Fruit fly (Drosophila melanogaster) whole organism, wandering third instar larva: ENCODE results near the gene CG18284.
A peak's percentile ranks its signal among the peaks of the same experiment; 100 is the strongest.

Experiments used
- CrebA ChIP-seq: fragments of 200-800 bp; sonication (Bioruptor generic); optimal IDR thresholded peaks from 2 replicates; lab custom pipeline; 2016; ENCODE audit warnings: missing biosample characterization, mild to moderate bottlenecking, missing genetic modification characterization, borderline replicate concordance
- GATAd ChIP-seq: sonication (Bioruptor generic); optimal IDR thresholded peaks from 2 replicates; lab custom pipeline; 2016; ENCODE audit warnings: missing biosample characterization, missing genetic modification characterization
- Hr78 ChIP-seq: fragments of >200 bp; optimal IDR thresholded peaks from 2 replicates; lab custom pipeline; 2017; ENCODE audit warnings: missing biosample characterization, missing genetic modification characterization
- Hr83 ChIP-seq: fragments of 200-300 bp; sonication (Bioruptor generic); optimal IDR thresholded peaks from 2 replicates; lab custom pipeline; 2016; ENCODE audit warnings: missing biosample characterization, mild to moderate bottlenecking, missing genetic modification characterization, moderate library complexity; ENCODE audit not compliant: poor library complexity, severe bottlenecking
- Jra ChIP-seq: sonication (Bioruptor generic); optimal IDR thresholded peaks from 2 replicates; lab custom pipeline; 2016; ENCODE audit warnings: missing biosample characterization, missing genetic modification characterization
- Mio ChIP-seq: sonication (Bioruptor generic); optimal IDR thresholded peaks from 2 replicates; lab custom pipeline; 2016; ENCODE audit warnings: missing biosample characterization, missing genetic modification characterization
- Myc ChIP-seq: fragments of >200 bp; optimal IDR thresholded peaks from 2 replicates; lab custom pipeline; 2017
- N ChIP-seq: fragments of >200 bp; optimal IDR thresholded peaks from 2 replicates; lab custom pipeline; 2018; ENCODE audit warnings: missing biosample characterization, missing external identifiers, missing genetic modification characterization
- Rel ChIP-seq, 2 experiments: fragments of 200-800 bp; sonication (Bioruptor generic) in 1 of 2; optimal IDR thresholded peaks; 2 replicates in 1 of 2; 3 replicates in 1 of 2; lab custom pipeline; 2016 to 2019; ENCODE audit warnings: mild to moderate bottlenecking in 2 of 2, missing biosample characterization in 2 of 2, missing genetic modification characterization in 2 of 2, moderate library complexity in 1 of 2
- Sp1 ChIP-seq: fragments of 200-800 bp; sonication (Bioruptor generic); optimal IDR thresholded peaks from 3 replicates; lab custom pipeline; 2019; ENCODE audit warnings: missing biosample characterization, mild to moderate bottlenecking, missing genetic modification characterization, moderate library complexity
- Vsx2 ChIP-seq: fragments of 200-300, 225-300 bp; sonication (Bioruptor generic); optimal IDR thresholded peaks from 2 replicates; lab custom pipeline; 2018; ENCODE audit warnings: missing biosample characterization, missing genetic modification characterization; ENCODE audit not compliant: partially characterized antibody
- dl ChIP-seq, 2 experiments: fragments of 175-275, 200-275 bp in 1 of 2; fragments of 200-275 bp in 1 of 2; sonication (Bioruptor generic); optimal IDR thresholded peaks; lab custom pipeline; 2018; ENCODE audit warnings: mild to moderate bottlenecking in 2 of 2, missing biosample characterization in 2 of 2, missing genetic modification characterization in 2 of 2, moderate library complexity in 2 of 2; ENCODE audit not compliant: partially characterized antibody in 2 of 2, insufficient read depth in 1 of 2
- dmrt93B ChIP-seq: fragments of 200-800 bp; sonication (Bioruptor generic); optimal IDR thresholded peaks from 2 replicates; lab custom pipeline; 2018; ENCODE audit warnings: missing biosample characterization, mild to moderate bottlenecking, missing genetic modification characterization
- dsf ChIP-seq: sonication (Bioruptor generic); optimal IDR thresholded peaks from 2 replicates; lab custom pipeline; 2016; ENCODE audit warnings: missing biosample characterization, missing genetic modification characterization, borderline replicate concordance
- ey ChIP-seq: fragments of 200-800 bp; sonication (Bioruptor generic); optimal IDR thresholded peaks from 2 replicates; lab custom pipeline; 2016; ENCODE audit warnings: missing biosample characterization, missing genetic modification characterization
- foxo ChIP-seq, 2 experiments: fragments of 200-800 bp; sonication (Bioruptor generic); optimal IDR thresholded peaks; 2 replicates in 1 of 2; 3 replicates in 1 of 2; lab custom pipeline; 2016 to 2017; ENCODE audit warnings: missing biosample characterization in 2 of 2, missing genetic modification characterization in 2 of 2
- fru ChIP-seq: fragments of 200-800 bp; sonication (Bioruptor generic); optimal IDR thresholded peaks from 3 replicates; lab custom pipeline; 2016; ENCODE audit warnings: missing biosample characterization, mild to moderate bottlenecking, missing genetic modification characterization
- h ChIP-seq: fragments of 200-800 bp; sonication (Bioruptor generic); optimal IDR thresholded peaks from 3 replicates; lab custom pipeline; 2016; ENCODE audit warnings: missing biosample characterization, mild to moderate bottlenecking, missing genetic modification characterization
- jim ChIP-seq: fragments of 175-275, 200-325 bp; sonication (Bioruptor generic); optimal IDR thresholded peaks from 2 replicates; lab custom pipeline; 2016; ENCODE audit warnings: missing biosample characterization, mild to moderate bottlenecking, missing genetic modification characterization
- pan ChIP-seq: fragments of >200 bp; optimal IDR thresholded peaks from 2 replicates; lab custom pipeline; 2017
- psq ChIP-seq: fragments of 200-800 bp; sonication (Bioruptor generic); optimal IDR thresholded peaks from 3 replicates; lab custom pipeline; 2017; ENCODE audit warnings: missing biosample characterization, mild to moderate bottlenecking, missing genetic modification characterization, moderate library complexity
- rgr ChIP-seq: fragments of 200-800 bp; sonication (Bioruptor generic); optimal IDR thresholded peaks from 3 replicates; lab custom pipeline; 2016; ENCODE audit warnings: missing biosample characterization, mild to moderate bottlenecking, missing genetic modification characterization
- sv ChIP-seq: fragments of 200-800 bp; sonication (Bioruptor generic); optimal IDR thresholded peaks from 3 replicates; lab custom pipeline; 2016; ENCODE audit warnings: missing biosample characterization, missing genetic modification characterization
- tai ChIP-seq: sonication (Bioruptor generic); optimal IDR thresholded peaks from 2 replicates; lab custom pipeline; 2016; ENCODE audit warnings: missing biosample characterization, missing genetic modification characterization
- usp ChIP-seq: fragments of >200 bp; optimal IDR thresholded peaks from 2 replicates; lab custom pipeline; 2017; ENCODE audit warnings: missing biosample characterization, missing genetic modification characterization
- woc ChIP-seq: sonication (Bioruptor generic); optimal IDR thresholded peaks from 2 replicates; lab custom pipeline; 2016; ENCODE audit warnings: missing biosample characterization, mild to moderate bottlenecking, missing genetic modification characterization

Gene CG18284

dm6 chr2L:10646726-10647125 lies 3.0 kb downstream of the CG18284 start:
- no peak for TF ChIP-seq pan (lab: Kevin White, UChicago)
- TF ChIP-seq Myc, result no peak
- TF ChIP-seq h, result no peak
- TF ChIP-seq Mio (GFP tag; lab: Kevin White, UChicago), result no peak
- TF ChIP-seq dmrt93B, result no peak
- TF ChIP-seq CrebA (GFP tag; lab: Kevin White, UChicago), result no peak
- TF ChIP-seq foxo (GFP tag; optimal IDR thresholded peaks at IDR 0.05; lab: Kevin White, UChicago), result no peak
- TF ChIP-seq dsf (GFP tag; lab: Kevin White, UChicago), result no peak
- TF ChIP-seq N (GFP tag; lab: Kevin White, UChicago), result no peak
- TF ChIP-seq Sp1, result no peak
- no peak for TF ChIP-seq usp
- no peak for TF ChIP-seq fru
- no peak for TF ChIP-seq Rel (GFP tag; optimal IDR thresholded peaks at IDR 0.05; lab: Kevin White, UChicago)
- no peak for TF ChIP-seq Rel (tag; optimal IDR thresholded peaks at IDR 0.05; lab: Kevin White, UChicago)

- TF ChIP-seq Hr83 (GFP tag; lab: Kevin White, UChicago), result no peak
- TF ChIP-seq Vsx2 (GFP tag; lab: Kevin White, UChicago), result no peak
- no peak for TF ChIP-seq psq (GFP tag; lab: Kevin White, UChicago)
- TF ChIP-seq fru, result no peak
- TF ChIP-seq usp, result no peak
These were observed 4.1 kb downstream of the CG18284 start for dm6 chr2L:10647720-10648349.

- TF ChIP-seq N (GFP tag; lab: Kevin White, UChicago) (no peak), pan (lab: Kevin White, UChicago) (no peak), GATAd (no peak), ey (GFP tag; lab: Kevin White, UChicago) (no peak)
These were observed 7.5 kb downstream of the CG18284 start, which contains the start of gene dbf for dm6 chr2L:10651313-10651712. TSS of gene dbf (plus strand) at chr2L:10651613.

- TF ChIP-seq Hr78 (GFP tag; lab: Kevin White, UChicago) (no peak), woc (GFP tag; lab: Kevin White, UChicago) (no peak)
These were observed 10.7 kb downstream of the CG18284 start for dm6 chr2L:10654520-10654919.

- no peak for TF ChIP-seq jim (GFP tag; lab: Kevin White, UChicago)
- no peak for TF ChIP-seq dl (GFP tag; optimal IDR thresholded peaks at IDR 0.05; lab: Kevin White, UChicago; ENCODE audit: insufficient read depth in 1 of 2, partially characterized antibody in 2 of 2)
- TF ChIP-seq pan (lab: Kevin White, UChicago), result no peak
- TF ChIP-seq Mio (GFP tag; lab: Kevin White, UChicago), result no peak
- TF ChIP-seq woc (GFP tag; lab: Kevin White, UChicago), result no peak
- no peak for TF ChIP-seq CrebA (GFP tag; lab: Kevin White, UChicago)
- no peak for TF ChIP-seq sv (GFP tag; lab: Kevin White, UChicago)
- no peak for TF ChIP-seq dmrt93B
- no peak for TF ChIP-seq tai (GFP tag; lab: Kevin White, UChicago)
- TF ChIP-seq rgr (GFP tag; lab: Kevin White, UChicago), result no peak
- TF ChIP-seq Rel (GFP tag; optimal IDR thresholded peaks at IDR 0.05; lab: Kevin White, UChicago), result no peak
- TF ChIP-seq Rel (tag; optimal IDR thresholded peaks at IDR 0.05; lab: Kevin White, UChicago), result no peak
- TF ChIP-seq, all 38 proteins: peak for 0
These were observed 14.2 kb downstream of the CG18284 start, which contains the start of gene CG45690 for dm6 chr2L:10657981-10658380. TSS of gene CG45690 (plus strand) at chr2L:10658281.

dm6 chr2L:10661490-10662240 lies 17.9 kb downstream of the CG18284 start, which contains the start of gene CG31871:
TSS of gene CG31871 (plus strand) at chr2L:10662081.
- TF ChIP-seq foxo (GFP tag; optimal IDR thresholded peaks at IDR 0.05; lab: Kevin White, UChicago) (peak in 1 of 2 experiments; percentile 35), fru (no peak), psq (GFP tag; lab: Kevin White, UChicago) (peak; percentile 20), h (peak; percentile 69), dl (GFP tag; optimal IDR thresholded peaks at IDR 0.05; lab: Kevin White, UChicago; ENCODE audit: insufficient read depth in 1 of 2, partially characterized antibody in 2 of 2) (no peak), Myc (no peak), Jra (GFP tag; lab: Kevin White, UChicago) (no peak), rgr (GFP tag; lab: Kevin White, UChicago) (peak; percentile 38)
